Fruit fly (Drosophila melanogaster) whole organism, prepupa: ENCODE measurements around the gene CG18666.
A peak's percentile ranks its signal among the peaks of the same experiment; 100 is the strongest.

Experiments
- CG10669 ChIP-seq: fragments of 200-800 bp; sonication (Bioruptor generic); optimal IDR thresholded peaks from 3 replicates; lab custom pipeline; 2018; ENCODE audit warnings: missing biosample characterization, mild to moderate bottlenecking, missing genetic modification characterization, moderate library complexity
- CG11294 ChIP-seq: fragments of 200-800 bp; sonication (Bioruptor generic); IDR thresholded peaks from 2 replicates; pipeline ENCODE4 v1.3.6; 2022; ENCODE audit warnings: missing biosample characterization, missing genetic modification characterization
- CG11762 ChIP-seq: fragments of 200-800 bp; sonication (Bioruptor generic); optimal IDR thresholded peaks from 3 replicates; lab custom pipeline; 2016; ENCODE audit warnings: missing biosample characterization, missing genetic modification characterization; ENCODE audit not compliant: insufficient read depth
- CG1621 ChIP-seq: fragments of 200-800 bp; sonication (Bioruptor generic); optimal IDR thresholded peaks from 3 replicates; lab custom pipeline; 2018; ENCODE audit warnings: missing biosample characterization, mild to moderate bottlenecking, missing genetic modification characterization
- CG16779 ChIP-seq: fragments of 200-800 bp; sonication (Bioruptor generic); optimal IDR thresholded peaks from 3 replicates; lab custom pipeline; 2017; ENCODE audit warnings: missing biosample characterization, mild to moderate bottlenecking, missing genetic modification characterization
- CG3032 ChIP-seq: fragments of 200-800 bp; optimal IDR thresholded peaks from 2 replicates; lab custom pipeline; 2019; ENCODE audit warnings: missing biosample characterization, mild to moderate bottlenecking, missing genetic modification characterization, moderate library complexity
- CG31627 ChIP-seq: fragments of 200-800 bp; sonication (Bioruptor generic); optimal IDR thresholded peaks from 3 replicates; lab custom pipeline; 2016; ENCODE audit warnings: missing biosample characterization, missing genetic modification characterization
- CG32006 ChIP-seq: fragments of 200-800 bp; sonication (Bioruptor generic); optimal IDR thresholded peaks from 3 replicates; lab custom pipeline; 2017; ENCODE audit warnings: missing biosample characterization, mild to moderate bottlenecking, missing genetic modification characterization
- CG3919 ChIP-seq: fragments of 200-800 bp; sonication (Bioruptor generic); optimal IDR thresholded peaks from 3 replicates; lab custom pipeline; 2016; ENCODE audit warnings: missing biosample characterization, missing genetic modification characterization
- CG4318 ChIP-seq: fragments of 200-800 bp; sonication (Bioruptor generic); optimal IDR thresholded peaks from 3 replicates; lab custom pipeline; 2017; ENCODE audit warnings: missing biosample characterization, mild to moderate bottlenecking, missing genetic modification characterization
- CG6276 ChIP-seq: fragments of 200-800 bp; sonication (Bioruptor generic); optimal IDR thresholded peaks from 2 replicates; lab custom pipeline; 2017; ENCODE audit warnings: missing biosample characterization, mild to moderate bottlenecking, missing genetic modification characterization
- CG6808 ChIP-seq: fragments of 200-800 bp; sonication (Bioruptor generic); optimal IDR thresholded peaks from 3 replicates; lab custom pipeline; 2017; ENCODE audit warnings: missing biosample characterization, missing genetic modification characterization, mild to moderate bottlenecking, moderate library complexity, missing genetic modification reagents
- CG7368 ChIP-seq: fragments of 200-800 bp; sonication (Bioruptor generic); optimal IDR thresholded peaks from 3 replicates; lab custom pipeline; 2016; ENCODE audit warnings: missing biosample characterization, missing genetic modification characterization
- CG8119 ChIP-seq: fragments of 200-800 bp; sonication (Bioruptor generic); IDR thresholded peaks from 3 replicates; pipeline ENCODE4 v1.3.6; 2022; ENCODE audit warnings: missing biosample characterization, missing genetic modification characterization
- CG9139 ChIP-seq: fragments of 200-800 bp; sonication (Bioruptor generic); optimal IDR thresholded peaks from 3 replicates; lab custom pipeline; 2017; ENCODE audit warnings: missing biosample characterization, mild to moderate bottlenecking, missing genetic modification characterization
- Eip75B ChIP-seq: fragments of 200-800 bp; sonication (Bioruptor generic); optimal IDR thresholded peaks from 3 replicates; lab custom pipeline; 2016; ENCODE audit warnings: missing biosample characterization, missing genetic modification characterization
- Ets96B ChIP-seq: fragments of 200-800 bp; optimal IDR thresholded peaks from 2 replicates; lab custom pipeline; 2019; ENCODE audit warnings: missing biosample characterization, mild to moderate bottlenecking, missing genetic modification characterization, moderate library complexity
- Hr38 ChIP-seq: sonication (Bioruptor generic); optimal IDR thresholded peaks from 2 replicates; lab custom pipeline; 2016; ENCODE audit warnings: missing biosample characterization, missing genetic modification characterization
- Hr39 ChIP-seq: fragments of 200-800 bp; sonication (Bioruptor generic); optimal IDR thresholded peaks from 2 replicates; lab custom pipeline; 2016; ENCODE audit warnings: missing biosample characterization, missing genetic modification characterization
- Hr4 ChIP-seq: fragments of 200-800 bp; sonication (Bioruptor generic); optimal IDR thresholded peaks from 3 replicates; lab custom pipeline; 2016; ENCODE audit warnings: missing biosample characterization, missing genetic modification characterization
- Met ChIP-seq: fragments of 200-800 bp; sonication (Bioruptor generic); optimal IDR thresholded peaks from 3 replicates; lab custom pipeline; 2016; ENCODE audit warnings: missing biosample characterization, missing genetic modification characterization
- Smox ChIP-seq: fragments of 200-800 bp; sonication (Bioruptor generic); optimal IDR thresholded peaks from 3 replicates; lab custom pipeline; 2016; ENCODE audit warnings: missing biosample characterization, missing genetic modification characterization
- Sox102F ChIP-seq: fragments of 200-800 bp; sonication (Bioruptor generic); optimal IDR thresholded peaks from 2 replicates; lab custom pipeline; 2016; ENCODE audit warnings: missing biosample characterization, mild to moderate bottlenecking, missing genetic modification characterization
- Sox14 ChIP-seq: fragments of 200-800 bp; sonication (Bioruptor generic); optimal IDR thresholded peaks from 3 replicates; lab custom pipeline; 2016; ENCODE audit warnings: missing biosample characterization, missing genetic modification characterization
- Sox15 ChIP-seq: fragments of 200-800 bp; sonication (Bioruptor generic); optimal IDR thresholded peaks from 3 replicates; lab custom pipeline; 2016; ENCODE audit warnings: missing biosample characterization, missing genetic modification characterization
- achi ChIP-seq: fragments of 200-800 bp; sonication (Bioruptor generic); optimal IDR thresholded peaks from 3 replicates; lab custom pipeline; 2016; ENCODE audit warnings: missing biosample characterization, missing genetic modification characterization
- acj6 ChIP-seq: fragments of 200-800 bp; sonication (Bioruptor generic); optimal IDR thresholded peaks from 3 replicates; lab custom pipeline; 2016; ENCODE audit warnings: missing biosample characterization, missing genetic modification characterization
- cyc ChIP-seq: fragments of 200-800 bp; sonication (Bioruptor generic); optimal IDR thresholded peaks from 3 replicates; lab custom pipeline; 2016; ENCODE audit warnings: missing biosample characterization, missing genetic modification characterization
- dsx ChIP-seq: fragments of 200-800 bp; optimal IDR thresholded peaks from 3 replicates; lab custom pipeline; 2019; ENCODE audit warnings: missing biosample characterization, mild to moderate bottlenecking, missing genetic modification characterization, moderate library complexity; ENCODE audit not compliant: poor library complexity, severe bottlenecking
- eg ChIP-seq: fragments of 200-800 bp; sonication (Bioruptor generic); IDR thresholded peaks from 3 replicates; pipeline ENCODE4 v1.3.6; 2022; ENCODE audit warnings: missing biosample characterization, missing genetic modification characterization
- esn ChIP-seq: fragments of 200-800 bp; sonication (Bioruptor generic); optimal IDR thresholded peaks from 2 replicates; lab custom pipeline; 2016; ENCODE audit warnings: missing biosample characterization, mild to moderate bottlenecking, missing genetic modification characterization, moderate library complexity
- fd59A ChIP-seq: fragments of 200-800 bp; sonication (Bioruptor generic); optimal IDR thresholded peaks from 2 replicates; lab custom pipeline; 2017; ENCODE audit warnings: missing biosample characterization, mild to moderate bottlenecking, missing genetic modification characterization, missing genetic modification reagents
- fd85E ChIP-seq: fragments of 200-800 bp; sonication (Bioruptor generic); optimal IDR thresholded peaks from 3 replicates; lab custom pipeline; 2016; ENCODE audit warnings: missing biosample characterization, missing genetic modification characterization
- fkh ChIP-seq: fragments of 200-800 bp; sonication (Bioruptor generic); optimal IDR thresholded peaks from 3 replicates; lab custom pipeline; 2017; ENCODE audit warnings: missing biosample characterization, mild to moderate bottlenecking, missing genetic modification characterization, moderate library complexity
- lz ChIP-seq: fragments of 200-800 bp; sonication (Bioruptor generic); optimal IDR thresholded peaks from 3 replicates; lab custom pipeline; 2016; ENCODE audit warnings: missing biosample characterization, missing genetic modification characterization
- net ChIP-seq: fragments of 200-800 bp; sonication (Bioruptor generic); optimal IDR thresholded peaks from 3 replicates; lab custom pipeline; 2016; ENCODE audit warnings: missing biosample characterization, missing genetic modification characterization
- pdm3 ChIP-seq: fragments of 200-800 bp; sonication (Bioruptor generic); optimal IDR thresholded peaks from 3 replicates; lab custom pipeline; 2016; ENCODE audit warnings: missing biosample characterization, missing genetic modification characterization
- salr ChIP-seq, 2 experiments: fragments of 200-800 bp; sonication (Bioruptor generic); optimal IDR thresholded peaks; 3 replicates each; lab custom pipeline; 2016 to 2018; ENCODE audit warnings: missing biosample characterization in 2 of 2, missing genetic modification characterization in 2 of 2, mild to moderate bottlenecking in 1 of 2
- ss ChIP-seq, 2 experiments: fragments of 200-800 bp; sonication (Bioruptor generic); optimal IDR thresholded peaks; 2 replicates in 1 of 2; 3 replicates in 1 of 2; lab custom pipeline; 2017 to 2018; ENCODE audit warnings: mild to moderate bottlenecking in 2 of 2, missing biosample characterization in 2 of 2, missing genetic modification characterization in 2 of 2, moderate library complexity in 1 of 2
- topi ChIP-seq: fragments of 200-800 bp; sonication (Bioruptor generic); optimal IDR thresholded peaks from 3 replicates; lab custom pipeline; 2016; ENCODE audit warnings: missing biosample characterization, missing genetic modification characterization
- vri ChIP-seq: fragments of 200-800 bp; sonication (Bioruptor generic); optimal IDR thresholded peaks from 3 replicates; lab custom pipeline; 2016; ENCODE audit warnings: missing biosample characterization, mild to moderate bottlenecking, missing genetic modification characterization

CG18666 gene

DNA sequence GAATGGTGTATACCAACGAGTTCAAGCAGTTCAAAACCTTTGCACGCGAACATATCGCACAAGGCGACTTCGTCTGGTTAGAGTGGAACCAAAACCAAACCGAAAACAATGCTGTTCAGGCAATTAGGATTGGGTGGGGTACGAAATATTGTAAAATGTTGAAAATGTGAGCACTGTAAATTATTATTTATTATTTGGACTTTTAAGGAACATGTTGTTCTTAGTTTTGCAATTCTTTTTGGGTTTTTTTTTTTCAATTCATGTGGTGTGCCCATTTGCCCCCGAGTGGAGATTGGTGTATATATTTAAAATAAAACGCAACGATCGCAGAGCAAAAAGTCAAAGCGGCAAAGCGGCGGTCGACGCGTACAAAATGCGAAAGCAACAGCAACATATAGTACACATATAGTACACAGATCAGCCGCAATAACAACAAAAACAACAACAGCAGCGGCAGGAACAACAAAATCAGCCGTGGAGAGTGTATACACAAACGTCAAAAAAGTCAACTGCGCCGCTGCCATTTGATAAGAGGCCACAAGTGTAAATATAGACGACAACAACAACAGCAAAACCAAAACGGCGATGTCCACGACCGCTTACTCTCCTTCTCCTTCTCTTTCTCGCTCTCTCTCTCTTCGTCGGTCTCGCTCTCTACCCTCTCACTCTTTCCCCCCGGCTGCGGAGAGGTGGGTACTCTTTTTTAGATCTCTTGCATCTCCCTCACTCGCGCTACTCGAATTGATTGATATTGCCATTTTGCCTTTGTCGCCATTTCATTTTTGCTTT, 10.3 kb downstream of the CG18666 start (continued):
- TF ChIP-seq CG4318 (GFP tag; lab: Kevin White, UChicago) (peak; percentile 25), cyc (GFP tag; lab: Kevin White, UChicago) (peak; percentile 64), Hr39 (peak; percentile 80), Hr38 (GFP tag; lab: Kevin White, UChicago) (no peak), esn (GFP tag; lab: Kevin White, UChicago) (peak; percentile 86), CG1621 (tag; lab: Kevin White, UChicago) (peak; percentile 39), CG3919 (GFP tag; lab: Kevin White, UChicago) (peak; percentile 31), Eip75B (GFP tag; lab: Kevin White, UChicago) (peak; percentile 32), CG11294 (GFP tag; lab: Robert Waterston, UW) (no peak; the same call in 1 of the 2 replicates), Sox102F (GFP tag; lab: Kevin White, UChicago) (peak; percentile 82), fd85E (GFP tag; lab: Kevin White, UChicago) (peak; percentile 17), CG3032 (peak; percentile 5), eg (GFP tag; lab: Robert Waterston, UW) (peak; percentile 75; the same call in 2 of the 3 replicates), CG8119 (GFP tag; lab: Robert Waterston, UW) (peak; percentile 83), Sox15 (GFP tag; lab: Kevin White, UChicago) (peak; percentile 46), CG9139 (GFP tag; lab: Kevin White, UChicago) (no peak), Sox14 (GFP tag; lab: Kevin White, UChicago) (peak; percentile 66), lz (GFP tag; lab: Kevin White, UChicago) (peak; percentile 69), topi (GFP tag; lab: Kevin White, UChicago) (peak; percentile 67), CG6276 (GFP tag; lab: Kevin White, UChicago) (peak; percentile 68), CG31627 (GFP tag; lab: Kevin White, UChicago) (peak; percentile 83), net (GFP tag; lab: Kevin White, UChicago) (peak; percentile 52), Met (GFP tag; lab: Kevin White, UChicago) (peak; percentile 82), ss (GFP tag; optimal IDR thresholded peaks at IDR 0.05; lab: Kevin White, UChicago) (peak; percentile 44 to 61), achi (GFP tag; lab: Kevin White, UChicago) (peak; percentile 63), vri (GFP tag; lab: Kevin White, UChicago) (peak; percentile 66), fkh (GFP tag; lab: Kevin White, UChicago) (peak; percentile 98), salr (GFP tag; optimal IDR thresholded peaks at IDR 0.05; lab: Kevin White, UChicago) (peak in 1 of 2 experiments; percentile 37), CG7368 (GFP tag; lab: Kevin White, UChicago) (peak; percentile 4), Hr4 (GFP tag; lab: Kevin White, UChicago) (peak; percentile 41), Smox (GFP tag; lab: Kevin White, UChicago) (peak; percentile 85), pdm3 (peak; percentile 79), Ets96B (tag; lab: Kevin White, UChicago) (peak; percentile 35), CG6808 (GFP tag; lab: Kevin White, UChicago) (peak; percentile 53), CG16779 (tag; lab: Kevin White, UChicago) (peak; percentile 66), acj6 (peak; percentile 79), CG10669 (GFP tag; lab: Kevin White, UChicago) (peak; percentile 6), dsx (GFP tag; lab: Kevin White, UChicago) (peak; percentile 48), fd59A (no peak), CG32006 (GFP tag; lab: Kevin White, UChicago) (peak; percentile 75), CG11762 (peak; percentile 41)
